Fruit fly (Drosophila melanogaster) whole organism, embryonic: ENCODE measurements around the gene CG43147.

Experiments
- CG10543 ChIP-seq: fragments of 200-800 bp; sonication (Bioruptor generic); optimal IDR thresholded peaks from 3 replicates; lab custom pipeline; 2017; ENCODE audit warnings: missing biosample characterization, mild to moderate bottlenecking, missing genetic modification characterization, moderate library complexity
- CG11456 ChIP-seq: fragments of 200-800 bp; sonication (Bioruptor generic); IDR thresholded peaks from 3 replicates; pipeline ENCODE4 v1.3.6; 2022; ENCODE audit warnings: missing biosample characterization, missing genetic modification characterization
- CG15514 ChIP-seq: fragments of 200-800 bp; sonication (Bioruptor generic); optimal IDR thresholded peaks from 3 replicates; lab custom pipeline; 2017; ENCODE audit warnings: missing biosample characterization, missing genetic modification characterization, mild to moderate bottlenecking, moderate library complexity, missing genetic modification reagents
- CG17361 ChIP-seq: fragments of 200-800 bp; sonication (Bioruptor generic); IDR thresholded peaks from 3 replicates; pipeline ENCODE4 v1.3.6; 2022; ENCODE audit warnings: missing biosample characterization, missing genetic modification characterization
- CG17802 ChIP-seq: fragments of 200-800 bp; sonication (Bioruptor generic); optimal IDR thresholded peaks from 2 replicates; lab custom pipeline; 2018; ENCODE audit warnings: missing biosample characterization, mild to moderate bottlenecking, missing genetic modification characterization, moderate library complexity
- CG30403 ChIP-seq: fragments of 200-800 bp; sonication (Bioruptor generic); optimal IDR thresholded peaks from 3 replicates; lab custom pipeline; 2016; ENCODE audit warnings: missing biosample characterization, missing genetic modification characterization
- CG31388 ChIP-seq: fragments of 200-800 bp; sonication (Bioruptor generic); optimal IDR thresholded peaks from 2 replicates; lab custom pipeline; 2016; ENCODE audit warnings: missing biosample characterization, missing genetic modification characterization
- CG32532 ChIP-seq: fragments of 200-800 bp; sonication (Bioruptor generic); IDR thresholded peaks from 2 replicates; pipeline ENCODE4 v1.3.6; 2022; ENCODE audit warnings: missing biosample characterization, missing genetic modification characterization
- CG34422 ChIP-seq: fragments of 200-800 bp; sonication (Bioruptor generic); IDR thresholded peaks from 3 replicates; pipeline ENCODE4 v1.3.6; 2022; ENCODE audit warnings: missing biosample characterization, missing genetic modification characterization
- CG42726 ChIP-seq: fragments of 200-800 bp; sonication (Bioruptor generic); IDR thresholded peaks from 2 replicates; pipeline ENCODE4 v1.3.6; 2022; ENCODE audit warnings: missing biosample characterization, missing genetic modification characterization; ENCODE audit not compliant: partially characterized antibody
- CG6689 ChIP-seq: fragments of 200-800 bp; sonication (Bioruptor generic); IDR thresholded peaks from 2 replicates; pipeline ENCODE4 v1.3.6; 2022; ENCODE audit warnings: missing biosample characterization, missing genetic modification characterization
- CTCF ChIP-seq: fragments of 200-800 bp; sonication (Bioruptor generic); optimal IDR thresholded peaks from 2 replicates; lab custom pipeline; 2017; ENCODE audit warnings: missing biosample characterization, mild to moderate bottlenecking, missing genetic modification characterization, moderate library complexity
- CoRest ChIP-seq: fragments of 200-800 bp; sonication (Bioruptor generic); optimal IDR thresholded peaks from 3 replicates; lab custom pipeline; 2018; ENCODE audit warnings: missing biosample characterization, mild to moderate bottlenecking, missing genetic modification characterization, moderate library complexity
- CrebB ChIP-seq: fragments of 200-800 bp; sonication (Bioruptor generic); optimal IDR thresholded peaks from 3 replicates; lab custom pipeline; 2018; ENCODE audit warnings: missing biosample characterization, mild to moderate bottlenecking, missing genetic modification characterization
- D ChIP-seq, 2 experiments: fragments of 200-800 bp in 1 of 2; fragments of >200 bp in 1 of 2; sonication (Bioruptor generic) in 1 of 2; optimal IDR thresholded peaks; 2 replicates in 1 of 2; 3 replicates in 1 of 2; lab custom pipeline; 2017; ENCODE audit warnings: mild to moderate bottlenecking in 1 of 2, missing biosample characterization in 1 of 2, missing genetic modification characterization in 1 of 2, missing genetic modification reagents in 1 of 2
- D19B ChIP-seq: fragments of 200-800 bp; sonication (Bioruptor generic); optimal IDR thresholded peaks from 2 replicates; lab custom pipeline; 2017; ENCODE audit warnings: missing biosample characterization, mild to moderate bottlenecking, missing genetic modification characterization
- Eip74EF ChIP-seq, 2 experiments: fragments of 200-800 bp in 1 of 2; fragments of >200 bp in 1 of 2; sonication (Bioruptor generic) in 1 of 2; optimal IDR thresholded peaks; 2 replicates each; lab custom pipeline; 2017 to 2019; ENCODE audit warnings: missing biosample characterization in 2 of 2, missing genetic modification characterization in 2 of 2, mild to moderate bottlenecking in 1 of 2, moderate library complexity in 1 of 2
- HLH4C ChIP-seq: fragments of 200-800 bp; sonication (Bioruptor generic); IDR thresholded peaks from 3 replicates; pipeline ENCODE4 v1.3.6; 2022; ENCODE audit warnings: missing biosample characterization, missing genetic modification characterization; ENCODE audit not compliant: partially characterized antibody
- Nf-YC ChIP-seq: fragments of 200-800 bp; optimal IDR thresholded peaks from 3 replicates; lab custom pipeline; 2019; ENCODE audit warnings: missing biosample characterization, mild to moderate bottlenecking, missing genetic modification characterization, moderate library complexity
- Side ChIP-seq: fragments of 200-800 bp; sonication (Bioruptor generic); optimal IDR thresholded peaks from 2 replicates; lab custom pipeline; 2016; ENCODE audit warnings: missing biosample characterization, missing genetic modification characterization
- Xrp1 ChIP-seq: fragments of 200-800 bp; sonication (Bioruptor generic); IDR thresholded peaks from 2 replicates; pipeline ENCODE4 v1.3.6; 2022; ENCODE audit warnings: missing biosample characterization, missing genetic modification characterization
- abd-A ChIP-seq: fragments of 200-800 bp; sonication (Bioruptor generic); optimal IDR thresholded peaks from 3 replicates; lab custom pipeline; 2019; ENCODE audit warnings: missing biosample characterization, mild to moderate bottlenecking, missing genetic modification characterization, moderate library complexity
- ap ChIP-seq: fragments of 200-800 bp; sonication (Bioruptor generic); IDR thresholded peaks from 2 replicates; pipeline ENCODE4 v1.3.6; 2022; ENCODE audit warnings: missing biosample characterization, missing genetic modification characterization
- br ChIP-seq: fragments of >200 bp; optimal IDR thresholded peaks from 2 replicates; lab custom pipeline; 2017
- croc ChIP-seq: fragments of 200-800 bp; sonication (Bioruptor generic); conservative IDR thresholded peaks from 3 replicates; pipeline ENCODE4 v1.3.6; 2022; ENCODE audit warnings: missing biosample characterization, missing genetic modification characterization
- crol ChIP-seq: fragments of 200-800 bp; sonication (Bioruptor generic); IDR thresholded peaks from 2 replicates; pipeline ENCODE4 v1.3.6; 2022; ENCODE audit warnings: missing biosample characterization, missing genetic modification characterization
- dati ChIP-seq: fragments of 200-800 bp; sonication (Bioruptor generic); IDR thresholded peaks from 2 replicates; pipeline ENCODE4 v1.3.6; 2022; ENCODE audit warnings: missing biosample characterization, missing genetic modification characterization
- fu2 ChIP-seq: fragments of 200-800 bp; sonication (Bioruptor generic); optimal IDR thresholded peaks from 2 replicates; lab custom pipeline; 2016; ENCODE audit warnings: missing biosample characterization, missing genetic modification characterization
- gro ChIP-seq: fragments of 200-800 bp; sonication (Bioruptor generic); optimal IDR thresholded peaks from 2 replicates; lab custom pipeline; 2016; ENCODE audit warnings: missing biosample characterization, missing genetic modification characterization
- gsb ChIP-seq: fragments of 200-800 bp; sonication (Bioruptor generic); IDR thresholded peaks from 2 replicates; pipeline ENCODE4 v1.3.6; 2022; ENCODE audit warnings: missing biosample characterization, missing genetic modification characterization
- hb ChIP-seq: fragments of 200-800 bp; sonication (Bioruptor generic); IDR thresholded peaks from 3 replicates; pipeline ENCODE4 v1.3.6; 2022; ENCODE audit warnings: missing biosample characterization, missing genetic modification characterization; ENCODE audit not compliant: partially characterized antibody
- hth ChIP-seq: fragments of >200 bp; optimal IDR thresholded peaks from 2 replicates; lab custom pipeline; 2017; ENCODE audit warnings: inconsistent platforms
- inv ChIP-seq: fragments of 200-800 bp; sonication (Bioruptor generic); IDR thresholded peaks from 2 replicates; pipeline ENCODE4 v1.3.6; 2022; ENCODE audit warnings: missing biosample characterization, missing genetic modification characterization; ENCODE audit not compliant: partially characterized antibody
- lab ChIP-seq: fragments of 200-800 bp; sonication (Bioruptor generic); optimal IDR thresholded peaks from 3 replicates; lab custom pipeline; 2017; ENCODE audit warnings: missing biosample characterization, missing genetic modification characterization, mild to moderate bottlenecking, moderate library complexity, missing genetic modification reagents
- nerfin-1 ChIP-seq: fragments of 200-800 bp; sonication (Bioruptor generic); optimal IDR thresholded peaks from 3 replicates; lab custom pipeline; 2019; ENCODE audit warnings: missing biosample characterization, mild to moderate bottlenecking, missing genetic modification characterization, moderate library complexity
- pnt ChIP-seq: fragments of 200-800 bp; sonication (Bioruptor generic); optimal IDR thresholded peaks from 3 replicates; lab custom pipeline; 2016; ENCODE audit warnings: missing biosample characterization, missing genetic modification characterization
- sens ChIP-seq: fragments of 200-800 bp; sonication (Bioruptor generic); peaks from one replicate; lab custom pipeline; 2016; ENCODE audit warnings: missing biosample characterization, missing genetic modification characterization
- tll ChIP-seq, 2 experiments: fragments of 200-800 bp in 1 of 2; fragments of >200 bp in 1 of 2; sonication (Bioruptor generic) in 1 of 2; optimal IDR thresholded peaks; 2 replicates each; lab custom pipeline; 2017 to 2019; ENCODE audit warnings: missing biosample characterization in 2 of 2, missing genetic modification characterization in 2 of 2, mild to moderate bottlenecking in 1 of 2, moderate library complexity in 1 of 2

Gene CG43147

dm6 chr3L:13282039-13282438 is 17.9 kb downstream of the CG43147 start:
- TF ChIP-seq HLH4C (GFP tag; lab: Robert Waterston, UW) = no peak
- no peak for TF ChIP-seq CrebB
- no peak for TF ChIP-seq Xrp1 (GFP tag; lab: Robert Waterston, UW)
- TF ChIP-seq fu2 (GFP tag; lab: Kevin White, UChicago) = no peak
- no peak for TF ChIP-seq CG10543 (GFP tag; lab: Kevin White, UChicago)
- no peak for TF ChIP-seq CG6689 (GFP tag; lab: Robert Waterston, UW)
- no peak for TF ChIP-seq br
- TF ChIP-seq nerfin-1 (tag; lab: Kevin White, UChicago) = no peak
- TF ChIP-seq CG17802 (tag; lab: Kevin White, UChicago) = no peak
- TF ChIP-seq gro (GFP tag; lab: Kevin White, UChicago) = no peak
- no peak for TF ChIP-seq CG17361 (GFP tag; lab: Robert Waterston, UW)
- TF ChIP-seq CG42726 (GFP tag; lab: Robert Waterston, UW) = no peak
- no peak for TF ChIP-seq Nf-YC
- no peak for TF ChIP-seq hb (GFP tag; lab: Robert Waterston, UW)
- TF ChIP-seq Side (GFP tag; lab: Kevin White, UChicago) = no peak
- no peak for TF ChIP-seq D (optimal IDR thresholded peaks at IDR 0.05; lab: Kevin White, UChicago)
- no peak for TF ChIP-seq D (GFP tag; optimal IDR thresholded peaks at IDR 0.05; lab: Kevin White, UChicago)

dm6 chr3L:13271282-13271681 is 28.7 kb downstream of the CG43147 start:
- TF ChIP-seq abd-A (tag; lab: Kevin White, UChicago) (peak; percentile 22), CG11456 (GFP tag; lab: Robert Waterston, UW) (0 out of 3 replicates have a peak, but pooled peaks have one; percentile 44), pnt (GFP tag; lab: Kevin White, UChicago) (no peak), Eip74EF (GFP tag; optimal IDR thresholded peaks at IDR 0.05; lab: Kevin White, UChicago) (no peak), gsb (GFP tag; lab: Robert Waterston, UW) (no peak), CG32532 (GFP tag; lab: Robert Waterston, UW) (0 out of 2 replicates have a peak, but pooled peaks have one; percentile 9), inv (GFP tag; lab: Robert Waterston, UW) (0 out of 2 replicates have a peak, but pooled peaks have one; percentile 14), D19B (no peak), hth (no peak), sens (no peak), CTCF (peak; percentile 87), lab (GFP tag; lab: Kevin White, UChicago) (no peak)

dm6 chr3L:13267893-13268292 is 32.1 kb downstream of the CG43147 start:
- TF ChIP-seq dati (GFP tag; lab: Robert Waterston, UW) (no peak), CG34422 (no peak), croc (GFP tag; lab: Robert Waterston, UW) (no peak), CG31388 (no peak), CG15514 (GFP tag; lab: Kevin White, UChicago) (no peak), CG30403 (GFP tag; lab: Kevin White, UChicago) (no peak), tll (GFP tag; optimal IDR thresholded peaks at IDR 0.05; lab: Kevin White, UChicago) (no peak), crol (GFP tag; lab: Robert Waterston, UW) (no peak), ap (GFP tag; lab: Robert Waterston, UW) (no peak), CoRest (no peak)
